Worm (Caenorhabditis elegans) whole organism, L4/young adult: ENCODE results near the gene F56B3.4.

Source experiments
- dao-5 ChIP-seq: sonication (generic microtip); optimal IDR thresholded peaks from 2 replicates; lab custom pipeline; 2016; ENCODE audit warnings: missing genotype, missing genetic modification characterization, moderate library complexity, missing compliant biosample characterization
- him-1 ChIP-seq: sonication (generic microtip); optimal IDR thresholded peaks from 2 replicates; lab custom pipeline; 2016; ENCODE audit warnings: missing genotype, missing genetic modification reagents, missing genetic modification characterization, missing compliant biosample characterization

DNA sequence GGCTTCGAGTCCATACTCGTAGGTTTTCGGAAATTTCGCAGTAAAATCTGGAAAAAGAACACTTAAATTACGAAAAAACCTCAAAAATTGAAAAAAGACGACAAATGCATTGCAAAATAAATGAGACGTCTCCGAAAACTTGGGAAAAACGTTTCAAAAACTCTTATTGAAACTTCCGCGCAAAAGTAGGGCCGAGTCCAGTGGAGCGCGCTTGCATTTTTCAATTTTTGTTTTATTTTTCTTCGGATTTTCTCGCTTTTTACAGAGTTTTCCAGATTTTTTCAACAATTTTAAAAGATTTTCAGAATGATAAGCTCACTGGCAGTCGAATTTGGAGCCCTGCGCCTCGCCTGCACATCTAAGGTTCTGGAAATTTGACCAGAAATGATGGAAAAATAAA, 21.1 kb downstream of the F56B3.4 start, which contains the start of gene mrpl-2:
- TF ChIP-seq dao-5: no peak
- TF ChIP-seq him-1 (tag; lab: Kevin White, UChicago): no peak
